Fruit fly (Drosophila melanogaster): ENCODE measurements around the gene CG7080.

Gene CG7080

dm6 chr3R:22342151-22342550, 13.1 kb downstream of the CG7080 start, which contains the start of gene CG5386:
Gene CG5386 (minus strand): TSS chr3R:22342251.
- TF ChIP-seq CG7045 (GFP tag; optimal IDR thresholded peaks at IDR 0.05): no peak
- no peak for TF ChIP-seq CG7101 (tag; optimal IDR thresholded peaks at IDR 0.05)
- TF ChIP-seq Mnt (GFP tag; optimal IDR thresholded peaks at IDR 0.05): no peak
- TF ChIP-seq cic (GFP tag; optimal IDR thresholded peaks at IDR 0.05): no peak
- no peak for TF ChIP-seq CG14711 (tag; optimal IDR thresholded peaks at IDR 0.05)
- TF ChIP-seq Clk (GFP tag; optimal IDR thresholded peaks at IDR 0.05): no peak
- TF ChIP-seq cnc (optimal IDR thresholded peaks at IDR 0.05): no peak
- TF ChIP-seq ovo (GFP tag; optimal IDR thresholded peaks at IDR 0.05): no peak
- TF ChIP-seq pad (GFP tag; optimal IDR thresholded peaks at IDR 0.05): no peak
- no peak for TF ChIP-seq bab1 (GFP tag; optimal IDR thresholded peaks at IDR 0.05)
- TF ChIP-seq Hr96 (GFP tag; optimal IDR thresholded peaks at IDR 0.05): no peak

DNA sequence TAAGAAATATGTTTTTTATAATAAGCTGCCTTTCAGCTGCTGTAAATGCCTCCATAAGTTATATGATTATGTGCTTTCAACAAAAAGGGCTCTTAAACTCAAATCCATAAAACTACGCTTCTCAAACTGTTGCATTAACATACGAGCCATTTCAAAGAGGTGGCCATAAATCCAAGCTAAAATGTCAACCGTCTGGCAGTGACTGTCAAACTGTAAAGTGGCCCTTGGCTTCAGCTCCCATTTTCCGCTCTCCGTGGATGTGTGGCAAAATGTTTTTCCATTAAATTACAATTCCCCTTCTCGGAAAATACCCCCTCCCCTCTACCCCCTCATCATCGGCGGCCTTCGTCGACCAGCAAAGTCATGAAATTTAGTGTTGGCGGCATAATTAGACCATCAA, 13.6 kb downstream of the CG7080 start:
- TF ChIP-seq CG5204 (GFP tag; optimal IDR thresholded peaks at IDR 0.05) (no peak), Mnt (GFP tag; optimal IDR thresholded peaks at IDR 0.05) (no peak), CG33017 (tag; optimal IDR thresholded peaks at IDR 0.05) (no peak), CG11617 (GFP tag; optimal IDR thresholded peaks at IDR 0.05) (no peak), tj (GFP tag; optimal IDR thresholded peaks at IDR 0.05) (no peak), Clk (GFP tag; optimal IDR thresholded peaks at IDR 0.05) (no peak), cic (GFP tag; optimal IDR thresholded peaks at IDR 0.05) (no peak), ovo (GFP tag; optimal IDR thresholded peaks at IDR 0.05) (no peak), CG14711 (tag; optimal IDR thresholded peaks at IDR 0.05) (no peak), Hr96 (GFP tag; optimal IDR thresholded peaks at IDR 0.05) (no peak), cnc (optimal IDR thresholded peaks at IDR 0.05) (no peak), CG7045 (GFP tag; optimal IDR thresholded peaks at IDR 0.05) (no peak), toe (GFP tag; optimal IDR thresholded peaks at IDR 0.05) (no peak), CG7101 (tag; optimal IDR thresholded peaks at IDR 0.05) (no peak), Crg-1 (GFP tag; optimal IDR thresholded peaks at IDR 0.05) (no peak), CG1620 (GFP tag; optimal IDR thresholded peaks at IDR 0.05) (no peak), bab1 (GFP tag; optimal IDR thresholded peaks at IDR 0.05) (no peak), kay (GFP tag; ENCODE audit: borderline replicate concordance) (no peak), CG12768 (GFP tag; optimal IDR thresholded peaks at IDR 0.05) (no peak)

DNA sequence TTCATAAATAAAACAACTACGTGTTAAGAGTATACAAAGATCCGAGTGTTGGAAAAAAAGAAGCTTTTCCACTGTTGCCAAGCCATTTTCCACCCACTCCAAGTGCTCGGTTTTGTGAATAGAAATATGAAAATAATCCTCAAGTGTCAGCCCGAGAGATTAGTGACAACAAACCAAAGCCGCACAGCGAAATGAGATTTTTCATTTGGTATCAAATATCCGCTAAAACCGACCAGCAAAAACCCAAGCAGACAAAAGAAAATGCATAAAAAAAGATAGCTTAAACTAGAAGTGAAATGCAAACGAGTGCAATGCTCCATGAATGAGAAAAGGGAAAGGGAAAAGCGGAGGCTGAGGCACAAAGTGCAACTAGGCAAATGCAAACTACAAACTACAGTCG, 22.3 kb downstream of the CG7080 start, which contains the start of gene rdhB:
Gene rdhB (plus strand): TSS at position 301 of the 400 bp plus-strand sequence.
- TF ChIP-seq Clk (GFP tag; optimal IDR thresholded peaks at IDR 0.05): no peak
- TF ChIP-seq Crg-1 (GFP tag; optimal IDR thresholded peaks at IDR 0.05): no peak
- TF ChIP-seq CG33017 (tag; optimal IDR thresholded peaks at IDR 0.05): no peak
- no peak for TF ChIP-seq bab1 (GFP tag; optimal IDR thresholded peaks at IDR 0.05)
- no peak for TF ChIP-seq CG1620 (GFP tag; optimal IDR thresholded peaks at IDR 0.05)
- TF ChIP-seq CG5204 (GFP tag; optimal IDR thresholded peaks at IDR 0.05): no peak
- TF ChIP-seq kay (GFP tag; ENCODE audit: borderline replicate concordance): no peak

DNA sequence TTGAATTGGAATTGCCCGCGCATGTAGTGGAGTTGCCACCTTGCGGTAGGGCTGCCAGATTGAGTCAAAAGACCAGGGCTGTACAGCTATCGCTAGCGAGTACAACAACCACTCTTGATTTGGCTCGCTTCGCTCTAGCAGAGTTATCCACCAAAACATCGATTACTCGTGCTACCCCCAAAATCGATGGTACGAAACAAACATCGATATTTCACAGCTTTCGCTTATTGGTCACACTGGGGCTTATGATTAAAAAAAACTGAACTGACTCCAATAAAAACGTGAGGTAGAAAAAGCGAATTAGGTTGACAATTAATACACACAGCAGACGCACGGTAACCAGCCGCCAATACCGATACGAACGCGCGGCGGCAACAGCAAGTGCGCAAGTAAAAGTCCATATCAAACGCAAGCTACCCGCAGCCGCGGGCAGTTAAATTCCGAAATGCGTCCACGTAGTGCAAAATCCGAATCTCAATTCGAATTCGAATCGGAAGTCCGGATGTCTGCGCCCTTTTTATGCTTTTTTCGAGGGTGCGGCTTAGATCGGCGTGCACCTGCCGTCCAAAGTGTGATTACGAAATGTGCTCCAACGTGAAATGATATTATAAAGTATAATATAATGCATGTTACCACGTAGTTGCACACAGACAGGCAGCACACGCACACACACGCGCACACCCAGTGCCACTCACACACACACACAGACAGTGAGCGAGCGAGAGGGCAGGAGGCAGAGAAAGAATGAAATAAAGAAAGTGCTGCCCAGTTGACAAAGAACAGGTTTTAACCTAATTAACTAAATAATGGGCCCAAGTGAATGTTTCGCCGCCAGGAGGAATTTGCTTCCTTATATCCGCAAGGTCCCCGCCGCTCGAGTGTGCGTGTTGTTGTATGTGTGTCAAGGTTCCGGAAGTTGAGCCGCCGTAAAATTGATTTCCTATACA, 27.6 kb downstream of the CG7080 start, which contains the start of gene Sar1:
Gene Sar1 (plus strand): TSS at position 222 of the 947 bp plus-strand sequence.
- no peak for TF ChIP-seq Hr96 (GFP tag; optimal IDR thresholded peaks at IDR 0.05)
- TF ChIP-seq CG7101 (tag; optimal IDR thresholded peaks at IDR 0.05): peak; percentile 13
- peak; percentile 46 for TF ChIP-seq bab1 (GFP tag; optimal IDR thresholded peaks at IDR 0.05)
- no peak for TF ChIP-seq ovo (GFP tag; optimal IDR thresholded peaks at IDR 0.05)
- TF ChIP-seq Mnt (GFP tag; optimal IDR thresholded peaks at IDR 0.05): peak; percentile 36
- no peak for TF ChIP-seq kay (GFP tag; ENCODE audit: borderline replicate concordance)
- TF ChIP-seq CG11617 (GFP tag; optimal IDR thresholded peaks at IDR 0.05): peak; percentile 21
- no peak for TF ChIP-seq CG7045 (GFP tag; optimal IDR thresholded peaks at IDR 0.05)
- peak; percentile 61 for TF ChIP-seq cic (GFP tag; optimal IDR thresholded peaks at IDR 0.05)
- peak; percentile 58 for TF ChIP-seq CG1620 (GFP tag; optimal IDR thresholded peaks at IDR 0.05)
- TF ChIP-seq Crg-1 (GFP tag; optimal IDR thresholded peaks at IDR 0.05): peak; percentile 18
- TF ChIP-seq Clk (GFP tag; optimal IDR thresholded peaks at IDR 0.05): peak; percentile 21
- no peak for TF ChIP-seq toe (GFP tag; optimal IDR thresholded peaks at IDR 0.05)
- TF ChIP-seq CG12768 (GFP tag; optimal IDR thresholded peaks at IDR 0.05): peak; percentile 47
- TF ChIP-seq pad (GFP tag; optimal IDR thresholded peaks at IDR 0.05): peak; percentile 26

dm6 chr3R:22357942-22358341, 28.8 kb downstream of the CG7080 start:
- no peak for TF ChIP-seq bab1 (GFP tag; optimal IDR thresholded peaks at IDR 0.05)
- TF ChIP-seq kay (GFP tag; ENCODE audit: borderline replicate concordance): no peak
- no peak for TF ChIP-seq pad (GFP tag; optimal IDR thresholded peaks at IDR 0.05)

DNA sequence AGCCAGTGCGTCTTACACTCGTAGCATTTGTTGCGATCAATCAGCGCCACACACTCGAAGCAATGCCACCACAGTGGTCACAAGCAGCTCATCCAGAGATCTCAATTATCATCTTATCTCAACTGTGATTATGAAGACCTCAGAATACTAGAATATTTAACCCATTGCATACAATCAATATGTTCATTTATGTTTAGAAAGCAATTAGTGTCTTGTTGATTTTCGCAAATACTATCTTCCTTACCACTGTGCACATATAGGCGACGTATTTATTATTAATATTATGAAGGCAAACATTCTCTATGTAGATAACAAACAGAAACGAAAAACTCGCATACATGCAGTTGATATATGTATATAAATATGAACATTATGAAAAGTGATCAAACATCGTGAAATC, 29.7 kb downstream of the CG7080 start:
- TF ChIP-seq Clk (GFP tag; optimal IDR thresholded peaks at IDR 0.05) (no peak), Crg-1 (GFP tag; optimal IDR thresholded peaks at IDR 0.05) (no peak), cnc (optimal IDR thresholded peaks at IDR 0.05) (no peak), CG11617 (GFP tag; optimal IDR thresholded peaks at IDR 0.05) (peak; percentile 63), cic (GFP tag; optimal IDR thresholded peaks at IDR 0.05) (peak; percentile 29), bab1 (GFP tag; optimal IDR thresholded peaks at IDR 0.05) (no peak), CG14711 (tag; optimal IDR thresholded peaks at IDR 0.05) (peak; percentile 76), Mnt (GFP tag; optimal IDR thresholded peaks at IDR 0.05) (peak; percentile 15), toe (GFP tag; optimal IDR thresholded peaks at IDR 0.05) (peak; percentile 7), pad (GFP tag; optimal IDR thresholded peaks at IDR 0.05) (peak; percentile 30), CG12768 (GFP tag; optimal IDR thresholded peaks at IDR 0.05) (peak; percentile 79), CG1620 (GFP tag; optimal IDR thresholded peaks at IDR 0.05) (no peak), CG33017 (tag; optimal IDR thresholded peaks at IDR 0.05) (peak; percentile 79), Hr96 (GFP tag; optimal IDR thresholded peaks at IDR 0.05) (peak; percentile 26), CG7101 (tag; optimal IDR thresholded peaks at IDR 0.05) (peak; percentile 80), ovo (GFP tag; optimal IDR thresholded peaks at IDR 0.05) (no peak), CG7045 (GFP tag; optimal IDR thresholded peaks at IDR 0.05) (peak; percentile 55), tj (GFP tag; optimal IDR thresholded peaks at IDR 0.05) (peak; percentile 33), CG5204 (GFP tag; optimal IDR thresholded peaks at IDR 0.05) (no peak), kay (GFP tag; ENCODE audit: borderline replicate concordance) (no peak)
